Fruit fly (Drosophila melanogaster) whole organism, embryonic: Measurements from ENCODE around the gene CG17598.
A peak's percentile ranks its signal among the peaks of the same experiment; 100 is the strongest.

ENCODE experiments used
- Atf-2 ChIP-seq: fragments of 200-800 bp; sonication (Bioruptor generic); optimal IDR thresholded peaks from 2 replicates; lab custom pipeline; 2016; ENCODE audit warnings: missing biosample characterization, missing genetic modification characterization
- B-H1 ChIP-seq: fragments of 200-800 bp; sonication (Bioruptor generic); IDR thresholded peaks from 3 replicates; pipeline ENCODE4 v1.3.6; 2022; ENCODE audit warnings: missing biosample characterization, missing genetic modification characterization
- CG11695 ChIP-seq: fragments of 200-800 bp; sonication (Bioruptor generic); IDR thresholded peaks from 3 replicates; pipeline ENCODE4 v1.3.6; 2022; ENCODE audit warnings: missing biosample characterization, missing genetic modification characterization
- CG12942 ChIP-seq: fragments of 200-800 bp; sonication (Bioruptor generic); optimal IDR thresholded peaks from 3 replicates; lab custom pipeline; 2016; ENCODE audit warnings: missing biosample characterization, missing genetic modification characterization
- CG13424 ChIP-seq: fragments of 200-800 bp; sonication (Bioruptor generic); optimal IDR thresholded peaks from 2 replicates; lab custom pipeline; 2019; ENCODE audit warnings: missing biosample characterization, mild to moderate bottlenecking, missing genetic modification characterization, moderate library complexity
- CG14014 ChIP-seq: fragments of 200-800 bp; sonication (Bioruptor generic); IDR thresholded peaks from 2 replicates; pipeline ENCODE4 v1.3.6; 2022; ENCODE audit warnings: missing biosample characterization, missing genetic modification characterization
- CG14710 ChIP-seq: fragments of 200-800 bp; sonication (Bioruptor generic); optimal IDR thresholded peaks from 3 replicates; lab custom pipeline; 2019; ENCODE audit warnings: missing biosample characterization, mild to moderate bottlenecking, missing genetic modification characterization, moderate library complexity
- CG1529 ChIP-seq: fragments of 200-800 bp; sonication (Bioruptor generic); optimal IDR thresholded peaks from 3 replicates; lab custom pipeline; 2018; ENCODE audit warnings: missing biosample characterization, missing genetic modification characterization
- CG17359 ChIP-seq: fragments of 200-800 bp; sonication (Bioruptor generic); optimal IDR thresholded peaks from 3 replicates; lab custom pipeline; 2018; ENCODE audit warnings: missing biosample characterization, mild to moderate bottlenecking, missing genetic modification characterization, moderate library complexity
- CG17385 ChIP-seq: fragments of 200-800 bp; sonication (Bioruptor generic); optimal IDR thresholded peaks from 3 replicates; lab custom pipeline; 2018; ENCODE audit warnings: missing biosample characterization, mild to moderate bottlenecking, missing genetic modification characterization
- CG32532 ChIP-seq: fragments of 200-800 bp; sonication (Bioruptor generic); IDR thresholded peaks from 2 replicates; pipeline ENCODE4 v1.3.6; 2022; ENCODE audit warnings: missing biosample characterization, missing genetic modification characterization
- CG3281 ChIP-seq: fragments of 200-800 bp; sonication (Bioruptor generic); optimal IDR thresholded peaks from 3 replicates; lab custom pipeline; 2017; ENCODE audit warnings: missing biosample characterization, mild to moderate bottlenecking, missing genetic modification characterization
- CG43689 ChIP-seq: fragments of 200-800 bp; sonication (Bioruptor generic); IDR thresholded peaks from 2 replicates; pipeline ENCODE4 v1.3.6; 2022; ENCODE audit warnings: missing biosample characterization, missing genetic modification characterization
- CG6683 ChIP-seq: fragments of 200-800 bp; sonication (Bioruptor generic); optimal IDR thresholded peaks from 2 replicates; lab custom pipeline; 2017; ENCODE audit warnings: missing biosample characterization, mild to moderate bottlenecking, missing genetic modification characterization, missing genetic modification reagents
- CG6765 ChIP-seq: fragments of 200-800 bp; sonication (Bioruptor generic); optimal IDR thresholded peaks from 3 replicates; lab custom pipeline; 2017; ENCODE audit warnings: missing biosample characterization, mild to moderate bottlenecking, missing genetic modification characterization
- CG7372 ChIP-seq: fragments of 200-800 bp; sonication (Bioruptor generic); IDR thresholded peaks from 2 replicates; pipeline ENCODE4 v1.3.6; 2022; ENCODE audit warnings: missing biosample characterization, missing genetic modification characterization
- CG7745 ChIP-seq: fragments of 200-800 bp; sonication (Bioruptor generic); optimal IDR thresholded peaks from 2 replicates; lab custom pipeline; 2018; ENCODE audit warnings: missing biosample characterization, mild to moderate bottlenecking, missing genetic modification characterization, moderate library complexity
- CG8478 ChIP-seq: fragments of >200 bp; optimal IDR thresholded peaks from 2 replicates; lab custom pipeline; 2018
- CG9215 ChIP-seq: fragments of 200-800 bp; sonication (Bioruptor generic); IDR thresholded peaks from 2 replicates; pipeline ENCODE4 v1.3.6; 2022; ENCODE audit warnings: missing biosample characterization, missing genetic modification characterization
- CG9609 ChIP-seq: fragments of 200-800 bp; sonication (Bioruptor generic); optimal IDR thresholded peaks from 3 replicates; lab custom pipeline; 2016; ENCODE audit warnings: missing biosample characterization, missing genetic modification characterization
- CG9817 ChIP-seq: fragments of 200-800 bp; sonication (Bioruptor generic); optimal IDR thresholded peaks from 2 replicates; lab custom pipeline; 2018; ENCODE audit warnings: missing biosample characterization, mild to moderate bottlenecking, missing genetic modification characterization, moderate library complexity
- CHES-1-like ChIP-seq: fragments of 200-800 bp; sonication (Bioruptor generic); optimal IDR thresholded peaks from 2 replicates; lab custom pipeline; 2016; ENCODE audit warnings: missing biosample characterization, missing genetic modification characterization
- Camta ChIP-seq: fragments of 200-800 bp; sonication (Bioruptor generic); optimal IDR thresholded peaks from 2 replicates; lab custom pipeline; 2016; ENCODE audit warnings: missing biosample characterization, missing genetic modification characterization
- Dll ChIP-seq: fragments of 200-800 bp; sonication (Bioruptor generic); IDR thresholded peaks from 4 replicates; pipeline ENCODE4 v1.3.6; 2022; ENCODE audit warnings: missing biosample characterization, missing genetic modification characterization; ENCODE audit not compliant: partially characterized antibody
- Jarid2 ChIP-seq: fragments of 200-800 bp; sonication (Bioruptor generic); optimal IDR thresholded peaks from 3 replicates; lab custom pipeline; 2017; ENCODE audit warnings: mild to moderate bottlenecking, missing biosample characterization, missing genetic modification reagents, missing genetic modification characterization
- Mad ChIP-seq: fragments of 200-800 bp; sonication (Bioruptor generic); optimal IDR thresholded peaks from 2 replicates; lab custom pipeline; 2016; ENCODE audit warnings: missing biosample characterization, missing genetic modification characterization
- Max ChIP-seq: fragments of 200-800 bp; sonication (Bioruptor generic); optimal IDR thresholded peaks from 2 replicates; lab custom pipeline; 2016; ENCODE audit warnings: missing biosample characterization, mild to moderate bottlenecking, missing genetic modification characterization
- Nf-YA ChIP-seq: fragments of 200-800 bp; sonication (Bioruptor generic); IDR thresholded peaks from 2 replicates; pipeline ENCODE4 v1.3.6; 2022; ENCODE audit warnings: missing biosample characterization, missing genetic modification characterization
- Oaz ChIP-seq: fragments of 200-800 bp; sonication (Bioruptor generic); IDR thresholded peaks from 2 replicates; pipeline ENCODE4 v1.3.6; 2022; ENCODE audit warnings: missing biosample characterization, missing genetic modification characterization
- PHDP ChIP-seq: fragments of 200-800 bp; sonication (Bioruptor generic); optimal IDR thresholded peaks from 3 replicates; lab custom pipeline; 2018; ENCODE audit warnings: missing biosample characterization, mild to moderate bottlenecking, missing genetic modification characterization, moderate library complexity
- Stat92E ChIP-seq, 3 experiments: fragments of >200 bp in 2 of 3; fragments of 200-800 bp in 1 of 3; sonication (Bioruptor generic) in 1 of 3; optimal IDR thresholded peaks; 2 replicates each; lab custom pipeline; 2017 to 2019; ENCODE audit warnings: missing biosample characterization in 3 of 3, missing genetic modification characterization in 3 of 3, mild to moderate bottlenecking in 1 of 3, moderate library complexity in 1 of 3
- az2 ChIP-seq: fragments of 200-800 bp; sonication (Bioruptor generic); optimal IDR thresholded peaks from 3 replicates; lab custom pipeline; 2016; ENCODE audit warnings: missing biosample characterization, missing genetic modification characterization
- bab2 ChIP-seq: fragments of 200-800 bp; sonication (Bioruptor generic); optimal IDR thresholded peaks from 2 replicates; lab custom pipeline; 2016; ENCODE audit warnings: missing biosample characterization, missing genetic modification characterization
- cato ChIP-seq: fragments of 200-800 bp; sonication (Bioruptor generic); optimal IDR thresholded peaks from 2 replicates; lab custom pipeline; 2016; ENCODE audit warnings: missing biosample characterization, missing genetic modification characterization, borderline replicate concordance
- crc ChIP-seq: fragments of 200-800 bp; sonication (Bioruptor generic); optimal IDR thresholded peaks from 2 replicates; lab custom pipeline; 2016; ENCODE audit warnings: missing biosample characterization, missing genetic modification characterization
- croc ChIP-seq: fragments of 200-800 bp; sonication (Bioruptor generic); conservative IDR thresholded peaks from 3 replicates; pipeline ENCODE4 v1.3.6; 2022; ENCODE audit warnings: missing biosample characterization, missing genetic modification characterization
- dan ChIP-seq: fragments of 200-800 bp; sonication (Bioruptor generic); IDR thresholded peaks from 2 replicates; pipeline ENCODE4 v1.3.6; 2022; ENCODE audit warnings: missing biosample characterization, missing genetic modification characterization
- en ChIP-seq: fragments of 200-800 bp; sonication (Bioruptor generic); optimal IDR thresholded peaks from 2 replicates; lab custom pipeline; 2016; ENCODE audit warnings: missing biosample characterization, missing genetic modification characterization
- fru ChIP-seq: fragments of >200 bp; optimal IDR thresholded peaks from 2 replicates; lab custom pipeline; 2017
- fu2 ChIP-seq: fragments of 200-800 bp; sonication (Bioruptor generic); optimal IDR thresholded peaks from 2 replicates; lab custom pipeline; 2016; ENCODE audit warnings: missing biosample characterization, missing genetic modification characterization
- grau ChIP-seq: fragments of 200-800 bp; optimal IDR thresholded peaks from 3 replicates; lab custom pipeline; 2019; ENCODE audit warnings: missing biosample characterization, mild to moderate bottlenecking, missing genetic modification characterization, moderate library complexity
- gt ChIP-seq: fragments of 200-800 bp; sonication (Bioruptor generic); IDR thresholded peaks from 2 replicates; pipeline ENCODE4 v1.3.6; 2022; ENCODE audit warnings: missing biosample characterization, missing genetic modification characterization
- ham ChIP-seq: fragments of 200-800 bp; sonication (Bioruptor generic); IDR thresholded peaks from 2 replicates; pipeline ENCODE4 v1.3.6; 2022; ENCODE audit warnings: missing biosample characterization, missing genetic modification characterization
- hth ChIP-seq: fragments of >200 bp; optimal IDR thresholded peaks from 2 replicates; lab custom pipeline; 2017; ENCODE audit warnings: inconsistent platforms
- lilli ChIP-seq: fragments of 200-800 bp; sonication (Bioruptor generic); optimal IDR thresholded peaks from 3 replicates; lab custom pipeline; 2016; ENCODE audit warnings: missing biosample characterization, missing genetic modification characterization
- prd ChIP-seq, 3 experiments: fragments of >200 bp in 2 of 3; fragments of 200-800 bp in 1 of 3; sonication (Bioruptor generic) in 1 of 3; optimal IDR thresholded peaks in 2 of 3; IDR thresholded peaks in 1 of 3; 2 replicates in 2 of 3; 3 replicates in 1 of 3; pipeline versions ENCODE4 v1.3.6 to Lab custom; 2017 to 2022; ENCODE audit warnings: missing biosample characterization in 1 of 3, missing genetic modification characterization in 1 of 3
- so ChIP-seq: fragments of 200-800 bp; sonication (Bioruptor generic); IDR thresholded peaks from 3 replicates; pipeline ENCODE4 v1.3.6; 2022; ENCODE audit warnings: missing biosample characterization, missing genetic modification characterization
- sqz ChIP-seq: fragments of 200-800 bp; sonication (Bioruptor generic); optimal IDR thresholded peaks from 3 replicates; lab custom pipeline; 2018; ENCODE audit warnings: missing biosample characterization, mild to moderate bottlenecking, missing genetic modification characterization
- tll ChIP-seq, 2 experiments: fragments of 200-800 bp in 1 of 2; fragments of >200 bp in 1 of 2; sonication (Bioruptor generic) in 1 of 2; optimal IDR thresholded peaks; 2 replicates each; lab custom pipeline; 2017 to 2019; ENCODE audit warnings: missing biosample characterization in 2 of 2, missing genetic modification characterization in 2 of 2, mild to moderate bottlenecking in 1 of 2, moderate library complexity in 1 of 2
- tna ChIP-seq: fragments of 200-800 bp; sonication (Bioruptor generic); IDR thresholded peaks from 2 replicates; pipeline ENCODE4 v1.3.6; 2022; ENCODE audit warnings: missing biosample characterization, missing genetic modification characterization; ENCODE audit not compliant: partially characterized antibody
- trem ChIP-seq: fragments of 200-800 bp; optimal IDR thresholded peaks from 3 replicates; lab custom pipeline; 2019; ENCODE audit warnings: missing biosample characterization, mild to moderate bottlenecking, missing genetic modification characterization, moderate library complexity
- ttk ChIP-seq: fragments of 200-800 bp; sonication (Bioruptor generic); IDR thresholded peaks from 2 replicates; pipeline ENCODE4 v2.1.2; 2022; ENCODE audit warnings: missing biosample characterization, missing genetic modification characterization
- vvl ChIP-seq: fragments of 200-800 bp; sonication (Bioruptor generic); IDR thresholded peaks from 2 replicates; pipeline ENCODE4 v1.3.6; 2022; ENCODE audit warnings: missing biosample characterization, missing genetic modification characterization
- z ChIP-seq: fragments of 200-800 bp; sonication (Bioruptor generic); IDR thresholded peaks from 3 replicates; pipeline ENCODE4 v1.3.6; 2022; ENCODE audit warnings: missing biosample characterization, missing genetic modification characterization

CG17598 gene

DNA sequence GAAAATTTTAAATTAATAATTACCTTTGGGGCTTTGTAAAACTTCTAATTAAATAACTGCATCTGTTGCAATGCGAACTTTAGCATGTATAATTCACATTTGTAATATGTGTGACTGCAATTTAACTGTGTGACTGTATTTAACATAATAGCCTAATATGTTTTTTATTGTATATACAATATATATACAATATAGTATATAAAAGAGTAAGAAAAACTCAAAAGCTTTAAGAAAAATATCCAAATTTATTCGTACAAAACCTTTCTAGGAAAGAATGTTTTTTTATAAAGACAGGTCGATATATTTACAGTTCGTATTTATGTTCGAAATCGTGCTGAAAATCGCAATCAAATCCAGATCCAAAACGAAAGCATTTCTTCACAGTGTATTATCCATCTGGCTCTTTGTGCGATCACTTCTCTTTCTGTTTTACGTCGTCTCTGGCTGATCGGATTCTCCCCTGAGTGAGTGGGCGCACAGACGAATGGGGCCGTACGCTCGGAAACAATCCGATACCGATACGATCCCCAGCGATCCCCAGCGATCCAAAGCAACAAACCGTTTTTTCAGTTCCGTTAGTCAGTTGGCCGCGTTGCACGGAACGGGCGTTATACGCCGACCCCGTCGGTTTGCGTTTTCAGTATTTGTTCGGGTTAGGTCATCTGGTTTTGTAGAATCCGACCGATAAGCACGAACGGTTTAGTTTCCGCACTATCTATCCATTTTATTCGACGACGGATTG lies 49.0 kb downstream of the CG17598 start (continued):
- TF ChIP-seq PHDP = peak; percentile 40
- TF ChIP-seq tll (GFP tag; optimal IDR thresholded peaks at IDR 0.05; lab: Kevin White, UChicago) = no peak
- TF ChIP-seq Atf-2 = no peak
- TF ChIP-seq CG6683 = peak; percentile 23
- peak; percentile 64 for TF ChIP-seq CG32532 (GFP tag; lab: Robert Waterston, UW)
- TF ChIP-seq so (GFP tag; lab: Robert Waterston, UW) = peak; percentile 15; the same call in 1 of the 3 replicates
- TF ChIP-seq CG8478 = no peak
- no peak for TF ChIP-seq dan (GFP tag; lab: Robert Waterston, UW)
- no peak for TF ChIP-seq fu2 (GFP tag; lab: Kevin White, UChicago)
- no peak for TF ChIP-seq trem
- TF ChIP-seq CG13424 (tag; lab: Kevin White, UChicago) = peak; percentile 64
- peak; percentile 71 for TF ChIP-seq CG17385 (GFP tag; lab: Kevin White, UChicago)
- TF ChIP-seq lilli = peak; percentile 12
- TF ChIP-seq en = no peak
- peak; percentile 51 for TF ChIP-seq CG17359
- peak; percentile 54 for TF ChIP-seq az2
- peak; percentile 46 for TF ChIP-seq CG6765 (GFP tag; lab: Kevin White, UChicago)
- no peak for TF ChIP-seq ttk (GFP tag; lab: Robert Waterston, UW)
- no peak for TF ChIP-seq B-H1
- 0 out of 3 replicates have a peak, but pooled peaks have one; percentile 55 for TF ChIP-seq CG11695 (GFP tag; lab: Robert Waterston, UW)
- TF ChIP-seq CG9609 (GFP tag; lab: Kevin White, UChicago) = no peak
- TF ChIP-seq Nf-YA (GFP tag; lab: Robert Waterston, UW) = no peak
- peak; percentile 71 for TF ChIP-seq Jarid2
- no peak for TF ChIP-seq croc (GFP tag; lab: Robert Waterston, UW)
- peak; percentile 78 for TF ChIP-seq grau
- TF ChIP-seq Mad = no peak
- no peak for TF ChIP-seq Oaz (GFP tag; lab: Robert Waterston, UW)
- TF ChIP-seq CG9215 (GFP tag; lab: Robert Waterston, UW) = peak; percentile 51
- TF ChIP-seq Max (GFP tag; lab: Kevin White, UChicago) = peak; percentile 13
- TF ChIP-seq CG14710 (tag; lab: Kevin White, UChicago) = peak; percentile 61
- TF ChIP-seq CG3281 = peak; percentile 76
- no peak for TF ChIP-seq CG14014
- no peak for TF ChIP-seq fru
- no peak for TF ChIP-seq ham (GFP tag; lab: Robert Waterston, UW)
- TF ChIP-seq cato = peak; percentile 56
- no peak for TF ChIP-seq z (GFP tag; lab: Robert Waterston, UW)
- no peak for TF ChIP-seq CG43689
- TF ChIP-seq hth (lab: Kevin White, UChicago) = no peak
- TF ChIP-seq CG9817 (tag; lab: Kevin White, UChicago) = peak; percentile 51

DNA sequence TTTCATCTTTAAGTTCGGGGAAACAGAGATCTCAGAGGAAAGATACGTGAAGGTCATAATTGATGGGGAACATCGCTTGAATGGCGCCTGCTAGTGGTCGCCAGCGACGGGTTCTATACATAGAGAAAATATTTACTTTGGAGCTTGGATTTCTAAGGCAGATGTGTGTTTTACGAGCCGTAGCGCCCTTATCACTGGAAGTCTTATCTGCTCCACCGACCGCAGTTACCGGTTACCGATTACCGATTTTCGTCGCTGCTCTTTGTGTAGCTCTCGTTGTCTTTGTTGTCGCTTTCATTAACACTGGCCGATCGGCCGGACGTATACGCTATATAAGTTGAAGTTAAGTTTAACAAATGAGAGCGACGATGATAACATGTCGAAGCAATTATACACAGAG lies 49.6 kb downstream of the CG17598 start:
- TF ChIP-seq CG12942 (GFP tag; lab: Kevin White, UChicago) (no peak), prd (optimal IDR thresholded peaks at IDR 0.05; lab: Kevin White, UChicago) (no peak), prd (GFP tag; IDR thresholded peaks at IDR 0.05; lab: Robert Waterston, UW) (no peak), CG1529 (no peak), crc (GFP tag; lab: Kevin White, UChicago) (no peak), vvl (no peak), sqz (GFP tag; lab: Kevin White, UChicago) (no peak), bab2 (GFP tag; lab: Kevin White, UChicago) (no peak), Stat92E (GFP tag; optimal IDR thresholded peaks at IDR 0.05; lab: Kevin White, UChicago) (peak in 1 of 3 experiments; percentile 8), gt (GFP tag; lab: Robert Waterston, UW) (no peak), Camta (GFP tag; lab: Kevin White, UChicago) (no peak), CG7745 (tag; lab: Kevin White, UChicago) (no peak), tna (no peak), CHES-1-like (GFP tag; lab: Kevin White, UChicago) (no peak), Dll (GFP tag; lab: Robert Waterston, UW) (no peak), CG7372 (GFP tag; lab: Robert Waterston, UW) (no peak)
